Fruit fly (Drosophila melanogaster): ENCODE results near the gene LeuRS.

Gene LeuRS

dm6 chr2L:3530186-3530832, 15.9 kb upstream of the LeuRS start, which contains the start of the genes Spindly and IFT57 (continued):
- TF ChIP-seq CG34224 (GFP tag; IDR thresholded peaks at IDR 0.05; ENCODE audit: partially characterized antibody) (peak; percentile 67; the same call in 2 of the 3 replicates), CG1233 (GFP tag; optimal IDR thresholded peaks at IDR 0.05) (no peak), CG9609 (GFP tag; optimal IDR thresholded peaks at IDR 0.05) (no peak), nerfin-1 (tag; optimal IDR thresholded peaks at IDR 0.05) (no peak), ssp (GFP tag; IDR thresholded peaks at IDR 0.05) (no peak), Usf (GFP tag; optimal IDR thresholded peaks at IDR 0.05) (no peak), Nf-YA (GFP tag; IDR thresholded peaks at IDR 0.05) (no peak), sens (GFP tag) (no peak), CG7786 (GFP tag; optimal IDR thresholded peaks at IDR 0.05) (no peak), gsb (GFP tag; IDR thresholded peaks at IDR 0.05) (no peak), CG2712 (tag; optimal IDR thresholded peaks at IDR 0.05) (no peak), CG7556 (GFP tag; optimal IDR thresholded peaks at IDR 0.05) (no peak), CG32767 (GFP tag; IDR thresholded peaks at IDR 0.05) (no peak), HLH3B (GFP tag; IDR thresholded peaks at IDR 0.05) (no peak), CG6689 (GFP tag; IDR thresholded peaks at IDR 0.05) (no peak), CG9876 (GFP tag; optimal IDR thresholded peaks at IDR 0.05) (no peak), NK7.1 (GFP tag; optimal IDR thresholded peaks at IDR 0.05) (no peak), sqz (GFP tag; optimal IDR thresholded peaks at IDR 0.05) (peak; percentile 58), pita (GFP tag; optimal IDR thresholded peaks at IDR 0.05) (no peak), Xrp1 (GFP tag; IDR thresholded peaks at IDR 0.05) (no peak), Adf1 (GFP tag; IDR thresholded peaks at IDR 0.05) (no peak), lov (optimal IDR thresholded peaks at IDR 0.05) (no peak), lov (GFP tag; IDR thresholded peaks at IDR 0.05) (no peak), Asciz (GFP tag; optimal IDR thresholded peaks at IDR 0.05) (no peak), HmgD (GFP tag; optimal IDR thresholded peaks at IDR 0.05) (no peak), MBD-R2 (GFP tag; IDR thresholded peaks at IDR 0.05) (peak; percentile 50), Hr51 (GFP tag; optimal IDR thresholded peaks at IDR 0.05) (no peak), CG16815 (GFP tag; optimal IDR thresholded peaks at IDR 0.05) (no peak), chif (GFP tag; optimal IDR thresholded peaks at IDR 0.05) (no peak), CG2120 (GFP tag; optimal IDR thresholded peaks at IDR 0.05) (no peak), CG6854 (GFP tag; optimal IDR thresholded peaks at IDR 0.05) (no peak), Atf6 (GFP tag; IDR thresholded peaks at IDR 0.05) (no peak), zfh2 (GFP tag; optimal IDR thresholded peaks at IDR 0.05) (no peak), fd102C (GFP tag; optimal IDR thresholded peaks at IDR 0.05) (no peak), luna (GFP tag; optimal IDR thresholded peaks at IDR 0.05) (no peak)

- 0 out of 4 replicates have a peak, but pooled peaks have one; percentile 34 for TF ChIP-seq Gug (GFP tag; IDR thresholded peaks at IDR 0.05)
- TF ChIP-seq Dek (tag; optimal IDR thresholded peaks at IDR 0.05) = peak; percentile 0
- TF ChIP-seq CG12391 (tag; optimal IDR thresholded peaks at IDR 0.05) = peak; percentile 32
- no peak for TF ChIP-seq CG2129 (GFP tag; IDR thresholded peaks at IDR 0.05; ENCODE audit: partially characterized antibody)
- 0 out of 2 replicates have a peak, but pooled peaks have one; percentile 34 for TF ChIP-seq E2f2 (GFP tag; IDR thresholded peaks at IDR 0.05)
- peak; percentile 45 for TF ChIP-seq wor (GFP tag; IDR thresholded peaks at IDR 0.05)
- TF ChIP-seq CG12942 (GFP tag; optimal IDR thresholded peaks at IDR 0.05) = peak; percentile 6
- no peak for TF ChIP-seq CG7963 (GFP tag; IDR thresholded peaks at IDR 0.05; ENCODE audit: partially characterized antibody)
- TF ChIP-seq cad (GFP tag; optimal IDR thresholded peaks at IDR 0.05) = no peak
- no peak for TF ChIP-seq CG4617 (GFP tag; optimal IDR thresholded peaks at IDR 0.05; ENCODE audit: borderline replicate concordance)
- peak; percentile 18 for TF ChIP-seq fd96Cb (tag; optimal IDR thresholded peaks at IDR 0.05)
- TF ChIP-seq Hsf (GFP tag; optimal IDR thresholded peaks at IDR 0.05) = peak; percentile 11
- no peak for TF ChIP-seq pho (GFP tag; optimal IDR thresholded peaks at IDR 0.05)
- peak; percentile 16 for TF ChIP-seq CG6765 (GFP tag; optimal IDR thresholded peaks at IDR 0.05)
- TF ChIP-seq Ptx1 (GFP tag; IDR thresholded peaks at IDR 0.05) = peak; percentile 55
- no peak for TF ChIP-seq yki (optimal IDR thresholded peaks at IDR 0.05)
- no peak for TF ChIP-seq knrl (GFP tag; IDR thresholded peaks at IDR 0.05; ENCODE audit: partially characterized antibody)
- TF ChIP-seq sisA (GFP tag; IDR thresholded peaks at IDR 0.05) = peak; percentile 51
Measured at dm6 chr2L:3524729-3525181, 10.3 kb upstream of the LeuRS start, which contains the start of gene CG8852. Gene CG8852 (plus strand): TSS chr2L:3525131.
